Worm (Caenorhabditis elegans) whole organism, mixed stage, embryonic: ENCODE data around the gene trxr-2.
A peak's percentile ranks its signal among the peaks of the same experiment; 100 is the strongest.

ENCODE experiments used
- M03D4.4 ChIP-seq: sonication (generic microtip); optimal IDR thresholded peaks from 2 replicates; lab custom pipeline; 2017; ENCODE audit warnings: mild to moderate bottlenecking, missing genetic modification characterization, missing compliant biosample characterization
- bed-3 ChIP-seq: fragments of 200-800 bp; sonication (Bioruptor generic); optimal IDR thresholded peaks from 3 replicates; lab custom pipeline; 2018; ENCODE audit warnings: mild to moderate bottlenecking, missing genetic modification characterization, moderate library complexity, missing compliant biosample characterization
- blmp-1 ChIP-seq: fragments of 150-350 bp; optimal IDR thresholded peaks from 2 replicates; lab custom pipeline; 2014; ENCODE audit warnings: missing biosample characterization, missing genetic modification characterization
- ceh-39 ChIP-seq: fragments of 150-350 bp; optimal IDR thresholded peaks from 2 replicates; lab custom pipeline; 2014; ENCODE audit warnings: missing biosample characterization, missing genetic modification characterization
- ceh-43 ChIP-seq: fragments of 200-800 bp; sonication (Bioruptor generic); optimal IDR thresholded peaks from 2 replicates; lab custom pipeline; 2018; ENCODE audit warnings: mild to moderate bottlenecking, missing genetic modification characterization, moderate library complexity, missing compliant biosample characterization
- ceh-83 ChIP-seq: fragments of 200-800 bp; sonication (Bioruptor generic); optimal IDR thresholded peaks from 2 replicates; lab custom pipeline; 2018; ENCODE audit warnings: mild to moderate bottlenecking, missing genetic modification characterization, missing compliant biosample characterization
- cnd-1 ChIP-seq: fragments of 200-800 bp; sonication (Bioruptor generic); optimal IDR thresholded peaks from 2 replicates; lab custom pipeline; 2018; ENCODE audit warnings: mild to moderate bottlenecking, missing genetic modification characterization, missing compliant biosample characterization
- drap-1 ChIP-seq: fragments of 200-800 bp; sonication (Bioruptor generic); optimal IDR thresholded peaks from 3 replicates; lab custom pipeline; 2018; ENCODE audit warnings: mild to moderate bottlenecking, missing genetic modification characterization, missing compliant biosample characterization
- elt-3 ChIP-seq: fragments of 150-350 bp; optimal IDR thresholded peaks from 2 replicates; lab custom pipeline; 2014; ENCODE audit warnings: missing biosample characterization, missing genetic modification characterization
- hlh-1 ChIP-seq: fragments of 150-350 bp; optimal IDR thresholded peaks from 2 replicates; lab custom pipeline; 2014; ENCODE audit warnings: missing biosample characterization, missing genetic modification reagents, missing genetic modification characterization
- lin-32 ChIP-seq: fragments of 200-800 bp; sonication (Bioruptor generic); optimal IDR thresholded peaks from 2 replicates; lab custom pipeline; 2018; ENCODE audit warnings: mild to moderate bottlenecking, missing genetic modification characterization, missing compliant biosample characterization
- lsy-2 ChIP-seq: fragments of 150-350 bp; optimal IDR thresholded peaks from 2 replicates; lab custom pipeline; 2014; ENCODE audit warnings: missing biosample characterization, missing genetic modification characterization
- mab-5 ChIP-seq: fragments of 150-350 bp; optimal IDR thresholded peaks from 2 replicates; lab custom pipeline; 2014; ENCODE audit warnings: missing biosample characterization, missing genetic modification characterization
- mep-1 ChIP-seq: fragments of 150-350 bp; optimal IDR thresholded peaks from 2 replicates; lab custom pipeline; 2017; ENCODE audit warnings: missing biosample characterization, missing genetic modification reagents, missing genetic modification characterization, inconsistent platforms
- mls-2 ChIP-seq: sonication (generic microtip); optimal IDR thresholded peaks from 2 replicates; lab custom pipeline; 2016; ENCODE audit warnings: mild to moderate bottlenecking, missing genetic modification characterization, moderate library complexity, missing compliant biosample characterization
- nhr-12 ChIP-seq: fragments of 150-350 bp; optimal IDR thresholded peaks from 2 replicates; lab custom pipeline; 2014; ENCODE audit warnings: missing biosample characterization, missing genetic modification characterization
- nhr-2 ChIP-seq: fragments of 150-350 bp; optimal IDR thresholded peaks from 2 replicates; lab custom pipeline; 2014; ENCODE audit warnings: missing biosample characterization, missing genetic modification characterization
- nhr-237 ChIP-seq: fragments of 150-350 bp; optimal IDR thresholded peaks from 2 replicates; lab custom pipeline; 2014; ENCODE audit warnings: missing biosample characterization, missing genetic modification characterization
- nhr-28 ChIP-seq: fragments of 150-350 bp; optimal IDR thresholded peaks from 2 replicates; lab custom pipeline; 2014; ENCODE audit warnings: missing biosample characterization, missing genetic modification characterization
- nhr-76 ChIP-seq: sonication (generic microtip); optimal IDR thresholded peaks from 2 replicates; lab custom pipeline; 2017; ENCODE audit warnings: missing biosample characterization, missing genetic modification characterization
- pha-4 ChIP-seq: fragments of 150-350 bp; optimal IDR thresholded peaks from 2 replicates; lab custom pipeline; 2018; ENCODE audit warnings: missing biosample characterization, missing genetic modification reagents, missing genetic modification characterization
- sem-2 ChIP-seq: fragments of 200-800 bp; sonication (Bioruptor generic); optimal IDR thresholded peaks from 2 replicates; lab custom pipeline; 2018; ENCODE audit warnings: mild to moderate bottlenecking, missing genetic modification characterization, missing compliant biosample characterization
- sptf-1 ChIP-seq: sonication (generic microtip); optimal IDR thresholded peaks from 2 replicates; lab custom pipeline; 2017; ENCODE audit warnings: mild to moderate bottlenecking, missing genetic modification characterization, moderate library complexity, missing compliant biosample characterization
- tbx-8 ChIP-seq: fragments of 200-800 bp; sonication (Bioruptor generic); optimal IDR thresholded peaks from 2 replicates; lab custom pipeline; 2018; ENCODE audit warnings: mild to moderate bottlenecking, missing genetic modification characterization, moderate library complexity, missing compliant biosample characterization
- unc-120 ChIP-seq: sonication (generic microtip); optimal IDR thresholded peaks from 2 replicates; lab custom pipeline; 2017; ENCODE audit warnings: missing genetic modification characterization, missing compliant biosample characterization; ENCODE audit not compliant: poor library complexity, severe bottlenecking
- unc-39 ChIP-seq: fragments of 150-350 bp; optimal IDR thresholded peaks from 2 replicates; lab custom pipeline; 2014; ENCODE audit warnings: missing biosample characterization, missing genetic modification characterization
- unc-62 ChIP-seq: fragments of 150-350 bp; optimal IDR thresholded peaks from 2 replicates; lab custom pipeline; 2014; ENCODE audit warnings: missing biosample characterization, missing genetic modification reagents, missing genetic modification characterization
- zip-8 ChIP-seq: fragments of 150-350 bp; optimal IDR thresholded peaks from 2 replicates; lab custom pipeline; 2014; ENCODE audit warnings: missing biosample characterization, missing genetic modification characterization
- ztf-11 ChIP-seq: fragments of 150-350 bp; optimal IDR thresholded peaks from 2 replicates; lab custom pipeline; 2014; ENCODE audit warnings: missing biosample characterization, missing genetic modification characterization

Gene trxr-2

DNA sequence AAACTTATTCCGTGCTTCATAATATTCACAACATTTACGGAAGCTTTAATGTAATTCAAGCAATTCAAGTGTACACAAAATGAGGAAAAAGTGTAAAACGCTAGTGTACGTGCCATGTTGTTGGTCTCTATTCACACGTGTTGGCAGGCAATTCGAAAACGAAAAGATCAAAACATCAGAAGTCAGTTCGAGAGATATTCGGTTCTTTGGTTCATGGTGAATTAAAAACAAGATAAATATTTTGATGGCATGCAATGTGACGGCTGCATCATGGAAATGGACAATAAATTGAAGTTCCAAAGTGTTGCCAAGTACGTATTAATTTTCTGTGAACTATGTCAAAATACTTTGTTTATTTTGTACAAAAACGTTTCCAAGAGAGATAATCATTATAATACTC, 8.5 kb downstream of the trxr-2 start:
- TF ChIP-seq lsy-2 (tag; lab: Kevin White, UChicago) (peak; percentile 4), hlh-1 (tag; lab: Kevin White, UChicago) (peak; percentile 13), unc-62 (GFP tag; lab: Kevin White, UChicago) (peak; percentile 60), sem-2 (GFP tag; lab: Kevin White, UChicago) (no peak), tbx-8 (GFP tag; lab: Kevin White, UChicago) (no peak), drap-1 (GFP tag; lab: Kevin White, UChicago) (no peak), nhr-237 (tag; lab: Kevin White, UChicago) (peak; percentile 39), nhr-12 (tag; lab: Kevin White, UChicago) (no peak)

DNA sequence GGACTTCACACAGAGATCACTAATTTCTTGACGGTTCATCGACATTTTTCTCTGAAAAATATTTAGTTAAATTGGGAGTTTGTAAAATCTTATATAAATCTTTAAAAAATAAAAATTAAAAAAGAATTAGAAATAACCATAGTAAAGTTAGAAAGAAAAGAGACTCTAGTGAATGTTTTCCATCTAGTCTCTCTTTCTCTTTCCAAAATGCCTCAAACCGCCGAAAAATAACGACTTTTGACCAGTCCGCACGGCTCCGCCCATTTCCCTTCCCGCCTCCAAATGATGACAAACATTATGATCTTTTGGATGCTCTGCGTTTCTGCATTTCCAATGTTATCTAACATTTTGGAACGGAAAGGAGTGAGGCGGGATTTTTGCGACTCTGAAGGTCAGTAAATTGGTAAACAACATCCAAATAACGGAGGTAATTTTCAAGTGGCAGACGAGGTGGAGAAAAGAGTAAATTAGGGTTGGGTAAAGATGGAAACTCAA, 9.7 kb downstream of the trxr-2 start, which contains the start of gene glb-1:
Gene glb-1, minus strand, starts transcription at position 51 of the 495 bp plus-strand sequence.
- no peak for TF ChIP-seq ceh-43
- no peak for TF ChIP-seq unc-39 (tag; lab: Kevin White, UChicago)
- TF ChIP-seq lin-32 (GFP tag; lab: Kevin White, UChicago): no peak
- TF ChIP-seq tbx-8 (GFP tag; lab: Kevin White, UChicago): no peak
- no peak for TF ChIP-seq nhr-12 (tag; lab: Kevin White, UChicago)
- TF ChIP-seq ceh-39 (tag; lab: Kevin White, UChicago): no peak
- no peak for TF ChIP-seq mab-5 (tag; lab: Kevin White, UChicago)
- no peak for TF ChIP-seq sem-2 (GFP tag; lab: Kevin White, UChicago)
- TF ChIP-seq ceh-83: no peak

DNA sequence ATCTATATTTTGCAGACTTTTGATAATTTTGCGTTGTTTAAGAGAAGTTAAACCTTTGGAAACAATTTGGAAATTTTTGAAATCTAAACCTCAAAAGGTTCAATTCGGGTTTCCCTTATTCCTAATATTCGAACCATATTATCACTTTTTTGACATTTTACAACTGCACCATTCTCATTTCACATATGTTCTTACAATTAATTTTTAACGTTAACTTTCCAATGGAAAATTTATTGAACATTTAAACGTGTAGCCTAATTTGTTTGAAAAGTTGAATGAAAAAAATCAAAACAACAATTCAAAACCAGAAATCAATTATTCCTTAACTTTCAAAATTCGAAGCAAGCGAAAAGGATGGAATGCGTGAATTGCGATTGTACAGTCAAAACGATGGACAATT, 10.4 kb downstream of the trxr-2 start, which contains the start of gene ZK637.12:
Gene ZK637.12, plus strand, starts transcription at position 301 of the 400 bp plus-strand sequence.
- no peak for TF ChIP-seq mls-2 (tag; lab: Kevin White, UChicago)
- no peak for TF ChIP-seq ceh-83
- no peak for TF ChIP-seq nhr-28 (tag; lab: Kevin White, UChicago)
- no peak for TF ChIP-seq elt-3 (tag; lab: Kevin White, UChicago)

DNA sequence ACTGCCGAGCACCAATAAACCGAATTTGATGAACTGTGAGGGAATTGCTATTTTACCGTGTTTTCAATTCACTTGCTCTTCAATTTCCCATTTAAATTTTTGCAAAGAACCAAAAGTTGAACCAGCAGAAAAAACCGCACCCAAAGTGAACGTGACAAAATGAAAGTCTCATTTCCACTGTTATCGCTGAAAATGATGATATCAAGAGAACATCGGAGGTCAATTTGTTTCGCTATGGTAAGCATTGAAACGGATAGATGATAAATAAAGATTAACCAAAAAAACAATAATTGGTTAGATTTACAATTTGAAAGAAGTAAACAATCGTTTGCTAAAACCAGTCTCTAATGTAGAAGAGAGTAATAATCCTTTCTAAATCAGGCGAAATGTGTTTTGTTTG, 12.0 kb downstream of the trxr-2 start:
- TF ChIP-seq ceh-39 (tag; lab: Kevin White, UChicago) (no peak), sem-2 (GFP tag; lab: Kevin White, UChicago) (no peak), ceh-43 (no peak), nhr-237 (tag; lab: Kevin White, UChicago) (no peak), mep-1 (tag; lab: Kevin White, UChicago) (no peak), unc-62 (GFP tag; lab: Kevin White, UChicago) (no peak), tbx-8 (GFP tag; lab: Kevin White, UChicago) (no peak), bed-3 (GFP tag; lab: Kevin White, UChicago) (no peak), nhr-2 (tag; lab: Kevin White, UChicago) (no peak), ztf-11 (no peak), elt-3 (tag; lab: Kevin White, UChicago) (no peak), zip-8 (tag; lab: Kevin White, UChicago) (no peak), unc-39 (tag; lab: Kevin White, UChicago) (no peak), nhr-28 (tag; lab: Kevin White, UChicago) (no peak), unc-120 (tag; lab: Kevin White, UChicago) (no peak), M03D4.4 (tag; lab: Kevin White, UChicago) (no peak)
- TF ChIP-seq, all 35 proteins: peak for 0

DNA sequence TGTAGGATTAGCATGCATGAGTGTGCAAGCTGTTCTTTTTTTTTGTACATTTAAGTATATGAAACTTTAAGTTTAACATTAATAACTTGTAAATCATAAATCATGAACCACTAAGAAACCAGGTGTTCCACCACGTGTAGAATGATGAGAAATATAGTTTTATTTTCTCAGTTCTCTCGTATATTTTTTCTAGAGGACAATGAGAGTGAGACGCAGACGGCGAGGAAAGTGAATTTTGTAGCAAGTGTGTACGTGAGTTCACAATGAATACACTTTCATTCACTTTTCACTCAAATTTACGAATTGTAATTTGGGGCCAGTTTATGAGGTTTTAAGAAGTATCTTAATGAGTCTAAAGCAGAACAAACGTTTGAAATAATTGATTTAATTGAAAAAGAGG, 12.9 kb downstream of the trxr-2 start:
- peak; percentile 50 for TF ChIP-seq mab-5 (tag; lab: Kevin White, UChicago)
- no peak for TF ChIP-seq elt-3 (tag; lab: Kevin White, UChicago)
- TF ChIP-seq nhr-28 (tag; lab: Kevin White, UChicago): no peak
- no peak for TF ChIP-seq ceh-39 (tag; lab: Kevin White, UChicago)
- TF ChIP-seq pha-4: no peak

DNA sequence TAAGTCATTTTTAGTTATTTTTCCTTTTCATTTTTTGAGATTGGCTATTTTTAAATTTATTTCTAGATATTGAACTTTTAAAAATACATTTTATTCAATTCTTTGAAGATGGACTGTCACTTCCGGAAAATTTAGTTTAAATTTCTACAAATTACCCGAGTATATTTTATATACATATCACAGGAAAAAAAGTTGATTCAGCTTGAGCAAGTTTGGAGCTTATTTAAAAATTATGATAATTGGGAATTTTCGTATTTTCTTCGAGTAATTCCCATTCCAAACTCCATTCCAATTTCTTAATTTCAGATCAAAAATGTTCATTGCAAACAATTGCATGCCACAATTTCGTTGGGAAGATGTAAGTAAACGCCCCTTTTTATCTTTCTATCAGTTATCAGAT, 16.2 kb downstream of the trxr-2 start, which contains the start of gene arrd-15:
Gene arrd-15, plus strand, starts transcription at position 301 of the 400 bp plus-strand sequence.
- no peak for TF ChIP-seq nhr-76 (tag; lab: Kevin White, UChicago)
- no peak for TF ChIP-seq nhr-237 (tag; lab: Kevin White, UChicago)
- TF ChIP-seq drap-1 (GFP tag; lab: Kevin White, UChicago): no peak
- no peak for TF ChIP-seq lsy-2 (tag; lab: Kevin White, UChicago)
- TF ChIP-seq pha-4: no peak
- TF ChIP-seq lin-32 (GFP tag; lab: Kevin White, UChicago): no peak
- TF ChIP-seq bed-3 (GFP tag; lab: Kevin White, UChicago): no peak
- no peak for TF ChIP-seq mls-2 (tag; lab: Kevin White, UChicago)
- no peak for TF ChIP-seq blmp-1 (tag; lab: Kevin White, UChicago)
- TF ChIP-seq cnd-1: no peak
- no peak for TF ChIP-seq ceh-43
- TF ChIP-seq ceh-39 (tag; lab: Kevin White, UChicago): no peak
- TF ChIP-seq ztf-11: no peak
- TF ChIP-seq sptf-1 (tag; lab: Kevin White, UChicago): no peak
- TF ChIP-seq nhr-12 (tag; lab: Kevin White, UChicago): no peak
